Worm (Caenorhabditis elegans): ENCODE data around the gene pmp-3.

DNA sequence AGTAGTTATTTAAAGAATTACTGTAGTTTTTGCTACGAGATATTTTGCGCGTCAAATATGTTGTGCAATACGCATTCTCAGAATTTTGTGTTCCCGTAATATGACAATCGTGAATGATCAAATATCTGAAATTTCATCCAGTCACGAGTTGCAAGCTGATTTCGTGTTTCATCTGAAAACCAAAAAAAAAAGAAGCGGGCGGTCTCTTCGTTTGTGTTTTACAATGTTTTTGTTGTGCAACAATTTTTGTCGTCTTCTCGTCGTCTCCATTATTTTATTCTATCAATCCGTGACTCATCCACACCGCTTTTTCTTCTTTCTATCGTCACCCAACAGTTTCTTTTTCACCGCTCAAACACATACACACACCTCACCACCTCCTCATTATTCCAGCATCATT, 36.9 kb upstream of the pmp-3 start, which contains the start of gene R11H6.4:
- TF ChIP-seq fkh-6 (tag; optimal IDR thresholded peaks at IDR 0.05) (no peak), ceh-31 (tag; optimal IDR thresholded peaks at IDR 0.05) (no peak), ama-1 (optimal IDR thresholded peaks at IDR 0.05) (no peak), ceh-45 (GFP tag; IDR thresholded peaks at IDR 0.05) (no peak), pha-4 (tag; optimal IDR thresholded peaks at IDR 0.05) (no peak)

All from whole organism, late embryonic.